Worm (Caenorhabditis elegans) whole organism, midembryonic: ENCODE measurements around the gene AH10.4.

Source experiments
- T22C8.4 ChIP-seq: fragments of 200-800 bp; sonication (Bioruptor generic); IDR thresholded peaks from 2 replicates; pipeline ENCODE4 v1.3.6; 2022; ENCODE audit warnings: missing genetic modification characterization, missing compliant biosample characterization
- cog-1 ChIP-seq: sonication (generic microtip); optimal IDR thresholded peaks from 2 replicates; lab custom pipeline; 2016; ENCODE audit warnings: missing genetic modification characterization, missing compliant biosample characterization
- flt-1 ChIP-seq: fragments of 200-800 bp; sonication (Bioruptor generic); IDR thresholded peaks from 2 replicates; pipeline ENCODE4 v1.3.6; 2022; ENCODE audit warnings: missing genetic modification characterization, missing compliant biosample characterization
- klf-2 ChIP-seq: fragments of 200-800 bp; sonication (Bioruptor generic); conservative IDR thresholded peaks from 2 replicates; pipeline ENCODE4 v1.3.6; 2022; ENCODE audit warnings: missing genetic modification reagents, missing genetic modification characterization, missing compliant biosample characterization
- med-1 ChIP-seq: sonication (generic microtip); optimal IDR thresholded peaks from 2 replicates; lab custom pipeline; 2017; ENCODE audit warnings: missing genetic modification characterization, mild to moderate bottlenecking, missing compliant biosample characterization, antibody characterized with exemption, missing genetic modification reagents; ENCODE audit not compliant: insufficient read depth
- ref-1 ChIP-seq: fragments of 200-800 bp; sonication (Bioruptor generic); conservative IDR thresholded peaks from 2 replicates; pipeline ENCODE4 v1.3.6; 2022; ENCODE audit warnings: missing genetic modification reagents, missing genetic modification characterization, missing compliant biosample characterization
- tab-1 ChIP-seq: fragments of 200-800 bp; sonication (Bioruptor generic); IDR thresholded peaks from 2 replicates; pipeline ENCODE4 v1.3.6; 2022; ENCODE audit warnings: missing genetic modification characterization, missing compliant biosample characterization
- ztf-23 ChIP-seq: fragments of 200-800 bp; sonication (Bioruptor generic); IDR thresholded peaks from 2 replicates; pipeline ENCODE4 v1.3.6; 2022; ENCODE audit warnings: missing genetic modification reagents, missing genetic modification characterization, missing compliant biosample characterization
- ztf-29 ChIP-seq: fragments of 200-800 bp; sonication (Bioruptor generic); IDR thresholded peaks from 2 replicates; pipeline ENCODE4 v1.3.6; 2022; ENCODE audit warnings: missing genetic modification reagents, missing genetic modification characterization, missing compliant biosample characterization

AH10.4 gene

DNA sequence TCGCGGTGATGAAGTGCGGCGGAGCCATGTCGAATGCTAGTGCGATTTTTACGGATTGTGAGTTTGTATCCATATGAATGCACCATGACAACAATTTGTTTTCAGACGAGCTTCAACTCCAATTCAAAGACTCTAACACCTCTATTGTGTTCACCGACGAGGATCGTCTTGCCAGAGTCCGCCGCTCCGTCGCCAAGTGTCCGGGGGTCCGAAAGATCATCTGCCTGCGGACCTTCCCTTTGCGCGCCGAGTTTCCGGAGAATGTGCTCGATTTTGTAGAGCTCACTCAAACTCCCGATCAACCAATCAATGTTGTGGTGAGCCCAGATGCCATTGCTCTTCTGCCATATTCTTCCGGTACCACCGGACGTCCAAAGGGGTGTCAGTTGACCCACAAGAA, 9.4 kb upstream of the AH10.4 start:
- no peak for TF ChIP-seq klf-2
- TF ChIP-seq flt-1 (GFP tag; lab: Robert Waterston, UW): no peak
- TF ChIP-seq ztf-29 (GFP tag; lab: Robert Waterston, UW): no peak
- no peak for TF ChIP-seq ztf-23 (GFP tag; lab: Robert Waterston, UW)

DNA sequence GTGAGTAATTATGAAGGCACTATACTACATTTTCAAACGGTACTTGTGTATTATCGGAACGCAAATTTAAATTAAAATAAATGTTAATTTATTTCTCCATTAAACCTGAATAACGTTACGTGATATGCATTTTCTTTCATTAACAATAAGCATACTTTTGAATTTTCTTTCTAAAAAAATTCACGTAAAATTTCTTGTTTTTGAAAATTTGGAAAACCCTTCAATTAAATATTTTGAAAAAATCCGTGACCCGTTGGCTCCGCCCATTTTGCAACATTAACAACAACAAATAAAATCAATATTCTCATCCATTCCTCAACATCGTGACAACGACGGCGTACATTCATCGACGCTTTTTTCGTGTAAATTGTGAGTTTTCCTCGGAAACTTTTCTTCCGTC, 8.5 kb upstream of the AH10.4 start, which contains the start of gene acs-10:
Gene acs-10 (plus strand): TSS at position 301 of the 400 bp plus-strand sequence.
- no peak for TF ChIP-seq tab-1
- TF ChIP-seq ref-1 (GFP tag; lab: Robert Waterston, UW): no peak
- no peak for TF ChIP-seq klf-2
- no peak for TF ChIP-seq T22C8.4 (GFP tag; lab: Robert Waterston, UW)
- TF ChIP-seq ztf-29 (GFP tag; lab: Robert Waterston, UW): no peak
- no peak for TF ChIP-seq cog-1

DNA sequence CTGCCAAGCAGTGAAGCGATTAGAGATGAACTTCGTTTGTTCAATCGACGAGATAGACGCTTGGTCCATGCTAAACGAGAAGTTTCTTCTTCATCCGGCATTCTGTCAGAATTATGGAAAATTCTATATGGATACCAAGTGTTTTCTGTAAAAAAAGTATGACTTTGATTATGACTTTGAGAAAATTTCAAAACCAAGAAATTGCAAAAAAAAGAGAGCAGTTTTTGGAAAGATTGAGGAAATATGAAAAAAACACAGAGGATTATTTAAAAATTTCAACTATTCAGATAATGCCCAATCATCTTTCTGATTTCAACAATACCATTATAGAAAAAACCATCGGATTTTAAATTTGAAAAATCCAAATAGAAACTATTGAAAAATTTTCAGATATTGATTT, 7.6 kb upstream of the AH10.4 start, which contains the start of gene par-1:
Gene par-1 (minus strand): TSS at position 101 of the 400 bp plus-strand sequence.
- no peak for TF ChIP-seq ztf-29 (GFP tag; lab: Robert Waterston, UW)
- no peak for TF ChIP-seq ref-1 (GFP tag; lab: Robert Waterston, UW)
- TF ChIP-seq ztf-23 (GFP tag; lab: Robert Waterston, UW): no peak
- TF ChIP-seq T22C8.4 (GFP tag; lab: Robert Waterston, UW): no peak
- TF ChIP-seq flt-1 (GFP tag; lab: Robert Waterston, UW): no peak
- TF ChIP-seq klf-2: no peak

DNA sequence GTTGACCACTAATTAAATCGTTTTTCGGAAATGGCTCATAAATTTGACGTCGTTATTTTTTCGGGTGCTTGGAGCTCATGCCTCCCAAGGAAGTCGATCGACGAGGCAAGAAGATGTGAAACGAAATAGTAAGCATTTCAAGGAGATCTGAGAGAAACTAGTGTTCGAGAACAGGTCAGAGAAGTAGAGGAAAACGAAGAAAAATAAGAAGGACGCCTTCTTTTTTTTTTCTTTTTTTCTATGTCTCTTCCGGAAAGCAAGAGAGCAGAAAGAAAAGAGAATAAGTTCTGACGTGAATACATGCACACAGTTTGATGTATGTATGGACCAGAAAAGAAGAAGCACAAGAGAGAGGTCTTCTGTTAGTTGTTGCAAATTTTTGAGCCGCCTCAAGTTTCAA, 6.0 kb upstream of the AH10.4 start:
- TF ChIP-seq ref-1 (GFP tag; lab: Robert Waterston, UW) (no peak), ztf-29 (GFP tag; lab: Robert Waterston, UW) (no peak), ztf-23 (GFP tag; lab: Robert Waterston, UW) (no peak), T22C8.4 (GFP tag; lab: Robert Waterston, UW) (no peak), klf-2 (no peak), flt-1 (GFP tag; lab: Robert Waterston, UW) (no peak), med-1 (GFP tag; lab: Kevin White, UChicago) (no peak)

DNA sequence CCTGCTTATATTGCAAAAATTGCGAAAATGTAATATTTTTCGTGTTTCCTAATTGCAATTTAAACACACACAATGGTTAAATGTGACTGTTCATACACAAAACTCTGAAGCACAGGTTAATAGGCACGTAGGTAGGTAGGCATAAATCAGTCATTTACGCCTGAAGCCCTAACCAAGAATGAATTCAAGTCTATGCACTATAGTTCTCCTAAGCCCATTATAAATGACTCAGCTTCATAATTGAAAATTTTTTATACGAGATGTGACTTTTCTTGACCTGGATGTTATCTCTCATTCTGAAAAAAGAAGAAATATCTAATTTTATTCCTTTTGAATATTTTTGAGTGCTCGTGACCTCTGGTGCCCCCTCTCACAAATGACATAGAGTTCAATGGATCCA, 4.2 kb upstream of the AH10.4 start:
- TF ChIP-seq ztf-23 (GFP tag; lab: Robert Waterston, UW) (no peak), tab-1 (no peak), klf-2 (no peak), flt-1 (GFP tag; lab: Robert Waterston, UW) (no peak), ref-1 (GFP tag; lab: Robert Waterston, UW) (no peak), med-1 (GFP tag; lab: Kevin White, UChicago) (no peak), cog-1 (no peak), ztf-29 (GFP tag; lab: Robert Waterston, UW) (no peak), T22C8.4 (GFP tag; lab: Robert Waterston, UW) (no peak)

DNA sequence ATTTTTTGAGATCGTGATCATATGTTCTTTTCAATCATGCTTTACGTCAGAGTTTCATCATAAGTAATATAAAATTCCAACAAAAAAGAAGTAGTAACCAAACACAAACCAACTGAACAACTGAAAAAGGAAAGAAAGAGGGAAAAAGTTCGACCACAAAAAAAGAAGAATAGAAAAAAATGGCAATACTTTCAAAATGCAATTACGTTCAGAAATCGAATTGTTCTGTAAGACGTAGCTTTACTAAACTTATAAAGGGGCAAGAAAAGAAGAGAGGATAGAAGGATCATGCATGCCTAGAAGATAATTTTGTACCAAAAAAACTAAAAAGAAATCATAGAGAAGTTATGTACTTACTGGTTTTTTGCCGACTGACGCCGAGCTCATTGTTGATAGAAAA, 3.1 kb upstream of the AH10.4 start:
- TF ChIP-seq ref-1 (GFP tag; lab: Robert Waterston, UW): no peak
- no peak for TF ChIP-seq T22C8.4 (GFP tag; lab: Robert Waterston, UW)
- TF ChIP-seq ztf-23 (GFP tag; lab: Robert Waterston, UW): no peak
- no peak for TF ChIP-seq med-1 (GFP tag; lab: Kevin White, UChicago)

DNA sequence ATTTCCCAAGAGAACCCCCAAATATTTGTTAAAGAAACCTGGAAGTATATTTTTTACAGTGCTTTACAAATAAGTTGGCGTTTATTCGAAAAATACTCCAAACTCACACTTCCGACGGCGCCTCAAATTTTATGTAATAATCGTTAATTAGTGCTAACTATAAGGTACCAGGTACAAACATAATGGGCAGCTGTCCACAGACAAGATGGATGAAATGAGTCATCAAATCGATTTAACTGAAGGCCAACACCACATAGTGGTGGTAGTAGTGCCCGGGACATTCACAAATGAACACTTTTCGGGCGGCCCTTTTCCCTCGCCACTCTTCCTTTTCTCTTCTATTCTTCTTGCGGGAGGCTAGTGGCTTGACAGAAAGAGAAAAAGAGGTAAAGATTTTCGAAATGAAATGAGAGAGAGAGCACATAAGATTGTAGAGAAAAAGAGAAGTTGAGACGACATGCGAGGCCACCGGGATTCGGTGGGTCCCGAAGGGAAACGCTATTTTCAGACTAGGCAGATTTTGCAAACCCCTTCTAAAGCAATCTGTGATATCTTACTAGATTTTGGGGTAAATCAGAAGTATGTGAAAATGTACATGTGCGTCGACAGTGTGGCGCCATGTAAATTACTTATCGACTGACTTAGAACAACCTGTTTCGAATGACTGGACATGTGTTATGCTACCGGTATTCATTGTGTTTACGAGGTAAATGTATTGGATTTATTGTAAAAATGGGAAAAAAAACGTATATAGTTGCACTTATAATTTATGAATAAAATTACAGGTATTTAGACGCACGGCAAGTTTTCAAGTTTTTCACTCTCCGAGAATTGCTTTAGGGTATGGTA, 1.8 kb upstream of the AH10.4 start:
- no peak for TF ChIP-seq tab-1
- peak; percentile 4 for TF ChIP-seq cog-1

DNA sequence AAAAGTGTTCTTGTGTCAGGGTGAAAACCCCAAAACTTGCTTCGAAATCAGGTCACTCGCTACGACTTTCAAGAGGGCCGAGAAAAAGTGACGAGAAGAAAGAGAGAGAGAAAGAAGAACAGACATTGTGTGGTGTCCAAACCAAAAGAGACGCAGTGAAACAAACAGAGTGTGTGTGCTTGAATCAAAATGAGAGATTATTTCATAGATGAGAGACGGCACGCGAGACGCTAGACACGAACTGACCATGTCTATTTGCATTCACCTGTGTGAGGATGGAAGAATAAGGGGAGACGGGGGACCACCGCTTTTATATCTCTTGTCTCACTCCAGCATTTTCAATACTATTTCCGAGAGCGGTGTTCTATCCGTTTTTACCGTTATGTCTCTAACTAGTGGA, 1.5 kb downstream of the AH10.4 start:
- peak; percentile 40 for TF ChIP-seq cog-1
- TF ChIP-seq flt-1 (GFP tag; lab: Robert Waterston, UW): 0 out of 2 replicates have a peak, but pooled peaks have one; percentile 6
- TF ChIP-seq T22C8.4 (GFP tag; lab: Robert Waterston, UW): no peak

DNA sequence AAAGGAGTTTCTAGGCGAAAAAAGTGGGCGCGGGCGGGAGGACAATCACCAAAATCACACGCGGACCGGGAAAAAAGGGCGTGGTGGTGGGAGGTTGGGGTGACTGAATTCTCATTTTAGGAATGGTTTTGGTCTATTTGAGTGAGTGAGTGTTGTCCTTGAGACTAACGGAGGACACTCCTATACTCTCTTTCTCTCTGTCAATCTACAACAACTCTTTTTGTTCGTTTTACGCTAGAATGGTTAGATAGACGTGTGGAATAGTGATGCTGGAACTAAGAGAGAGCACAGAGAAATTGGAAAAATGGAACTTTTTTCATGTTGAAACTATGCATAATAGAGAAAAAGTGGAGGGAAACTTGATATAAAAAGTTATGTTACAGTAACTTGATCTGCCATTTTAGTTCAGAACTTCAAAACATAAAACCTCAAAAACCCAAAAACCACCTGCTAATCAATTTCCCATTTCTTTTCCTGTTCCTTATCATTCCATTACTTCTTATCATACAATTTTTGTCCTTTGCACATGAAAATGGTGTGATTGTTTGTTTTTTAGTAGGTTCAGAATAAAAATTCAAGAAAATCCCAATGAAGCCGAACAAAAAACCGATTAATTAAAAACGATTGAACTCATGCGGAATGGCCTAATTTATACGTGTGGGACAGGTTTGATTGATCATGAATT, 2.8 kb downstream of the AH10.4 start:
- TF ChIP-seq med-1 (GFP tag; lab: Kevin White, UChicago) (no peak), ref-1 (GFP tag; lab: Robert Waterston, UW) (no peak), ztf-23 (GFP tag; lab: Robert Waterston, UW) (no peak), tab-1 (no peak), cog-1 (no peak), klf-2 (no peak), T22C8.4 (GFP tag; lab: Robert Waterston, UW) (no peak), ztf-29 (GFP tag; lab: Robert Waterston, UW) (no peak), flt-1 (GFP tag; lab: Robert Waterston, UW) (no peak)

DNA sequence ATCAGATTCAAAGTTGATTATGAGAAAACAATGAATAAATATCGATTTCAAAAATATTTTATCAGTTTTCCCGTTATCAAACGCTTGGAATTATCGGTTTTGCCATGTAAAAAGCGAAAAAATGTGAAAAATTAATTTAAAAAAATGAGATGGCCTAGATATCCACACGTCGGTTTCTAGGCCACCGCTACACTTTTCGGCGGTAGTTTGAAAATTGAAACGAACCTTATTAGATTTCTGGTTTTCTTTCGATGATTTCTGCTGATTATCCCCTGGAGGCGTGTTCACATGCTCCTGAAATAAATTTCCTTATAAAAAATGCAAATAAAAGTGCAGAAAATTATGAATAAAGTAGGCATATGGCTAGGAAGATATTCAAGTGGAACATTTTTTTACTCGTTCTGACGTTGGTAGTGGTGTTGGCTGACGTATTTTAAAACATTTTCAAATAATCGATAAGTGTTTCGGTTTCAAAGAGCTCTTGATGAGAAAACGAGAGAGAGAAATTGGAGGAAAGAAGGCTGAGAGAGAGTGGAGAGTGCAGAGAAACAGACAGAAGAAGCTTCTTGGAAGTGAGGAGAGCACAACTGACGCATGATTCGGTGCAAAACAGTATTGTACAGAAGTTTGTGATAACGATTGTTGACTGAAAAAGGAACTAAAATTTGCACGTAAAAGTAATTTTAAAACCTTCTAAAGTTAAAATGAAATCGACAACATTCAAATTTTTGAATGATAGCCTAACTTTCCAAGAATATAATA, 4.5 kb downstream of the AH10.4 start:
- no peak for TF ChIP-seq tab-1
